Fruit fly (Drosophila melanogaster): ENCODE measurements around the gene Corp.

DNA sequence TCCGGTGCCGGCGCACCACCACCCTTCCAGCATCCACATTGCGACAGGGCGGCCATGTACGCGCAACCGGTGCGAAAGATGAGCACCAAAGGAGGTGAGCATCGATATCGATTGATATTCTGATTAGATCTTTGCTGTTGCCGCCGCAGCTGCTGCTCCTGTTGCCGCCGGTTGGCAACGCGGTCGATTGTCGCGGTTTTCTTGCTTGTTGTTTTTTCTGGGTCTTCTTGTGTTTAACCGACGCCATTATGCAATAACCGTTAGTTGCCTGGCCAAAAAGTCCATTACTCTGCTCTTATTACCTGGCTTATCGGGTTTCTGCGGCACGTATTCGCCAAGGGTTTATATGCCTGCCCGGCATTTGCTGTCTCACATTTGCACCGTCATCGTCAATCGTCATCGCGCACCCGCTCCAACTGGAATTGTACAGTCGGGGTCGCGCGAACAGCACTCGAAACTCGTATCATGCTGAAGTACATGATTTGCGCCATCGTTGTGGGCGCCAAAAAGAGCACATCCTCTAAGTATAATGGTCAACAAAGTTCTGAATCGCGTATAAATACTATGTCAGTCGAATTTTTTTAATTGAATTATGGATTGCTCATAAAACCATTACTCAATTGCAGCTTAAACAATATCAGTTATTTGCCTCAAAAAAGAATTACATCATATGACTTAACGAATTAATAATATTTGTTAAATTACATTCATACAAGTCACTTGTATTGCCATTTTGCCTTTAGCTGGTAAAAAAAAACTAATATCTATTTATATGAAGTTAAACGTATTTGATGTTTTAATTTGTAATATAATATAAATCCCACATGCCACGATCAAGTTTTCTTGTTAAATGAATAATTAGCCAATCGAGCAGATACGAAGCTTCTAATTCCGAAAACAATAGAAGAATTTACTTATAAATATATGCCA, 27.0 kb downstream of the Corp start, which contains the start of gene sni:
- TF ChIP-seq h (optimal IDR thresholded peaks at IDR 0.05) (no peak), ttk (optimal IDR thresholded peaks at IDR 0.05) (no peak), insv (optimal IDR thresholded peaks at IDR 0.05) (no peak), Myc (optimal IDR thresholded peaks at IDR 0.05) (no peak), Sin3A (optimal IDR thresholded peaks at IDR 0.05) (no peak)
